Worm (Caenorhabditis elegans): ENCODE results near the gene sec-22.

Gene sec-22

ce11 chrX:1064064-1064463 is 28.7 kb downstream of the sec-22 start (continued):
- TF ChIP-seq nhr-11 (tag; optimal IDR thresholded peaks at IDR 0.05): no peak
- TF ChIP-seq elt-1 (tag; optimal IDR thresholded peaks at IDR 0.05): no peak
- peak; percentile 38 for TF ChIP-seq sma-9 (GFP tag; optimal IDR thresholded peaks at IDR 0.05)
- TF ChIP-seq sma-9 (tag; optimal IDR thresholded peaks at IDR 0.05): no peak
- TF ChIP-seq nhr-129 (tag; optimal IDR thresholded peaks at IDR 0.05): peak; percentile 61
- peak; percentile 59 for TF ChIP-seq mab-5 (tag; optimal IDR thresholded peaks at IDR 0.05)
- TF ChIP-seq mdl-1 (tag; optimal IDR thresholded peaks at IDR 0.05): peak in 1 of 2 experiments; percentile 62
- TF ChIP-seq alr-1 (tag; optimal IDR thresholded peaks at IDR 0.05): no peak
- peak; percentile 9 to 56 for TF ChIP-seq lsy-2 (tag; optimal IDR thresholded peaks at IDR 0.05)
- no peak for TF ChIP-seq fos-1 (tag; optimal IDR thresholded peaks at IDR 0.05)
- no peak for TF ChIP-seq sma-3 (GFP tag; optimal IDR thresholded peaks at IDR 0.05)
- peak; percentile 23 for TF ChIP-seq Y55F3AM.14 (GFP tag; optimal IDR thresholded peaks at IDR 0.05)
- no peak for TF ChIP-seq peb-1 (tag; optimal IDR thresholded peaks at IDR 0.05)
- TF ChIP-seq skn-1 (tag; optimal IDR thresholded peaks at IDR 0.05): no peak
- peak; percentile 15 for TF ChIP-seq lin-13 (GFP tag; optimal IDR thresholded peaks at IDR 0.05)

ce11 chrX:1068986-1069385 is 33.6 kb downstream of the sec-22 start, which contains the start of gene mksr-1:
Gene mksr-1 (minus strand): TSS chrX:1069129.
- TF ChIP-seq nhr-12 (tag; optimal IDR thresholded peaks at IDR 0.05): no peak

- TF ChIP-seq nhr-11 (tag; optimal IDR thresholded peaks at IDR 0.05) (no peak), R02D3.7 (tag; optimal IDR thresholded peaks at IDR 0.05) (no peak), sma-3 (GFP tag; optimal IDR thresholded peaks at IDR 0.05) (no peak), unc-62 (GFP tag; optimal IDR thresholded peaks at IDR 0.05) (no peak), peb-1 (tag; optimal IDR thresholded peaks at IDR 0.05) (no peak), nhr-12 (tag; optimal IDR thresholded peaks at IDR 0.05) (no peak), crh-2 (tag; optimal IDR thresholded peaks at IDR 0.05) (no peak), nhr-77 (tag; optimal IDR thresholded peaks at IDR 0.05) (no peak), lin-11 (tag; optimal IDR thresholded peaks at IDR 0.05) (no peak), unc-55 (GFP tag; optimal IDR thresholded peaks at IDR 0.05) (no peak), ztf-11 (tag; optimal IDR thresholded peaks at IDR 0.05) (no peak), nhr-10 (tag; optimal IDR thresholded peaks at IDR 0.05) (no peak), gmeb-1 (tag; optimal IDR thresholded peaks at IDR 0.05) (no peak), unc-39 (tag; optimal IDR thresholded peaks at IDR 0.05) (no peak), skn-1 (tag; optimal IDR thresholded peaks at IDR 0.05) (no peak), nhr-25 (tag; optimal IDR thresholded peaks at IDR 0.05) (no peak), egl-27 (tag; optimal IDR thresholded peaks at IDR 0.05) (no peak)
These were observed 36.8 kb downstream of the sec-22 start, which contains the start of gene lim-6 for ce11 chrX:1072152-1072551. Gene lim-6 (plus strand): TSS chrX:1072452.

ce11 chrX:1080549-1080948 is 45.2 kb downstream of the sec-22 start, which contains the start of gene pfn-3:
Gene pfn-3 (minus strand): TSS chrX:1080649.
- no peak for TF ChIP-seq nhr-12 (tag; optimal IDR thresholded peaks at IDR 0.05)
- TF ChIP-seq sem-4 (tag; optimal IDR thresholded peaks at IDR 0.05): no peak
- no peak for TF ChIP-seq lin-39 (tag; optimal IDR thresholded peaks at IDR 0.05)
- no peak for TF ChIP-seq gmeb-1 (tag; optimal IDR thresholded peaks at IDR 0.05)
- TF ChIP-seq ama-1 (optimal IDR thresholded peaks at IDR 0.05): no peak
- TF ChIP-seq R02D3.7 (tag; optimal IDR thresholded peaks at IDR 0.05): no peak
- no peak for TF ChIP-seq nhr-25 (tag; optimal IDR thresholded peaks at IDR 0.05)
- TF ChIP-seq nhr-129 (tag; optimal IDR thresholded peaks at IDR 0.05): peak; percentile 48
- no peak for TF ChIP-seq elt-3 (tag; optimal IDR thresholded peaks at IDR 0.05)
- TF ChIP-seq Y55F3AM.14 (GFP tag; optimal IDR thresholded peaks at IDR 0.05): no peak
- TF ChIP-seq zag-1 (tag; optimal IDR thresholded peaks at IDR 0.05): no peak
- TF ChIP-seq C34F6.9 (tag; optimal IDR thresholded peaks at IDR 0.05): peak; percentile 9
- peak; percentile 50 for TF ChIP-seq sma-9 (GFP tag; optimal IDR thresholded peaks at IDR 0.05)
- no peak for TF ChIP-seq sma-9 (tag; optimal IDR thresholded peaks at IDR 0.05)
- TF ChIP-seq elt-1 (tag; optimal IDR thresholded peaks at IDR 0.05): no peak
- no peak for TF ChIP-seq egl-27 (tag; optimal IDR thresholded peaks at IDR 0.05)
- TF ChIP-seq aly-2 (tag; optimal IDR thresholded peaks at IDR 0.05): no peak
- no peak for TF ChIP-seq alr-1 (tag; optimal IDR thresholded peaks at IDR 0.05)
- no peak for TF ChIP-seq nhr-6 (tag; optimal IDR thresholded peaks at IDR 0.05)
- no peak for TF ChIP-seq mbf-1 (tag; optimal IDR thresholded peaks at IDR 0.05)
